Worm (Caenorhabditis elegans) whole organism, L4/young adult: Measurements from ENCODE around the gene cyp-25A2.
"Not testable (repeated sequence)": the region's sequence is repeated elsewhere in the genome, so short reads cannot be mapped to it uniquely, and the experiment has no call there.

ENCODE experiments used
- W03F9.2 ChIP-seq: fragments of 150-350 bp; optimal IDR thresholded peaks from 2 replicates; lab custom pipeline; 2014; ENCODE audit warnings: missing biosample characterization, missing genetic modification characterization
- dao-5 ChIP-seq: sonication (generic microtip); optimal IDR thresholded peaks from 2 replicates; lab custom pipeline; 2016; ENCODE audit warnings: missing genotype, missing genetic modification characterization, moderate library complexity, missing compliant biosample characterization

ce11 chrIII:3852030-3852579, 17.1 kb downstream of the cyp-25A2 start, which contains the start of gene cyp-25A4:
- not testable (repeated sequence) for TF ChIP-seq dao-5, W03F9.2 (tag; lab: Kevin White, UChicago)
